Worm (Caenorhabditis elegans) whole organism, L3 larva: Measurements from ENCODE around the gene F56C3.10.

Experiments used
- ama-1 ChIP-seq: fragments of 150-350 bp; optimal IDR thresholded peaks from 2 replicates; lab custom pipeline; 2018
- ceh-28 ChIP-seq: fragments of 150-350 bp; optimal IDR thresholded peaks from 2 replicates; lab custom pipeline; 2014; ENCODE audit warnings: missing biosample characterization, missing genetic modification reagents, missing genetic modification characterization
- fos-1 ChIP-seq: fragments of 150-350 bp; optimal IDR thresholded peaks from 2 replicates; lab custom pipeline; 2014; ENCODE audit warnings: missing biosample characterization, missing genetic modification characterization
- hmg-11 ChIP-seq: sonication (generic microtip); optimal IDR thresholded peaks from 2 replicates; lab custom pipeline; 2016; ENCODE audit warnings: missing genetic modification characterization, missing compliant biosample characterization
- jun-1 ChIP-seq: fragments of 150-350 bp; optimal IDR thresholded peaks from 2 replicates; lab custom pipeline; 2014; ENCODE audit warnings: missing biosample characterization, missing genetic modification reagents, missing genetic modification characterization
- nhr-23 ChIP-seq: fragments of 150-350 bp; optimal IDR thresholded peaks from 2 replicates; lab custom pipeline; 2014; ENCODE audit warnings: missing biosample characterization, missing genetic modification reagents, missing genetic modification characterization
- nhr-67 ChIP-seq: fragments of 150-350 bp; optimal IDR thresholded peaks from 2 replicates; lab custom pipeline; 2014; ENCODE audit warnings: missing biosample characterization, missing genetic modification characterization
- unc-39 ChIP-seq: sonication (generic microtip); optimal IDR thresholded peaks from 4 replicates; lab custom pipeline; 2017; ENCODE audit warnings: missing biosample characterization, missing genetic modification characterization
- unc-62 ChIP-seq: fragments of 150-350 bp; sonication (generic microtip); optimal IDR thresholded peaks from 4 replicates; lab custom pipeline; 2014; ENCODE audit warnings: missing biosample characterization, missing genetic modification reagents, missing genetic modification characterization
- ztf-11 ChIP-seq: fragments of 150-350 bp; optimal IDR thresholded peaks from 2 replicates; lab custom pipeline; 2014; ENCODE audit warnings: missing biosample characterization, missing genetic modification characterization

DNA sequence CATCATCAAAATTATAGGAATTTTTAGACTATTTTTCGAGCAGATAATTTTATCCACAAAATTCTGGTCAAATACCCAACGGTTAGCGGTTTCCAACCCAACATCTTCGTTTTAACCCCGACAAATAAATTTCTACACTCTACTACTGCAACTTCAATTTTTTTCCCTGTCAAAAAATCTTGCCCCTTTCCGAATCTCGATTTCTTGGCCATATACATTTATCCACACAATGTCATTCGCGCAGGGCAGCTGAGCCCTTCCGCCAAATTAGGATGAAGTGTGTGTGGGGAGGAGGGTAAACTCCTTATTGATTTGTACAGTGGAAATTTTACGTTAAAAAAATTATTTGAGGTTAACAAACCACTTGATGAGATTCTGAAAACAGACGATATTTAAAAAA lies 36.6 kb downstream of the F56C3.10 start:
- TF ChIP-seq unc-39 (tag; lab: Kevin White, UChicago) (peak; percentile 45), ama-1 (lab: Kevin White, UChicago) (no peak), ztf-11 (no peak), ceh-28 (tag; lab: Kevin White, UChicago) (peak; percentile 99), unc-62 (peak; percentile 87), nhr-23 (tag; lab: Kevin White, UChicago) (peak; percentile 97), nhr-67 (peak; percentile 43), fos-1 (tag; lab: Kevin White, UChicago) (peak; percentile 93), jun-1 (tag; lab: Kevin White, UChicago) (peak; percentile 99), hmg-11 (peak; percentile 97)
